Worm (Caenorhabditis elegans) whole organism, midembryonic: ENCODE results near the gene txt-8.

Experiments used
- T22C8.4 ChIP-seq: fragments of 200-800 bp; sonication (Bioruptor generic); IDR thresholded peaks from 2 replicates; pipeline ENCODE4 v1.3.6; 2022; ENCODE audit warnings: missing genetic modification characterization, missing compliant biosample characterization
- cog-1 ChIP-seq: sonication (generic microtip); optimal IDR thresholded peaks from 2 replicates; lab custom pipeline; 2016; ENCODE audit warnings: missing genetic modification characterization, missing compliant biosample characterization
- flt-1 ChIP-seq: fragments of 200-800 bp; sonication (Bioruptor generic); IDR thresholded peaks from 2 replicates; pipeline ENCODE4 v1.3.6; 2022; ENCODE audit warnings: missing genetic modification characterization, missing compliant biosample characterization
- klf-2 ChIP-seq: fragments of 200-800 bp; sonication (Bioruptor generic); conservative IDR thresholded peaks from 2 replicates; pipeline ENCODE4 v1.3.6; 2022; ENCODE audit warnings: missing genetic modification reagents, missing genetic modification characterization, missing compliant biosample characterization
- med-1 ChIP-seq: sonication (generic microtip); optimal IDR thresholded peaks from 2 replicates; lab custom pipeline; 2017; ENCODE audit warnings: missing genetic modification characterization, mild to moderate bottlenecking, missing compliant biosample characterization, antibody characterized with exemption, missing genetic modification reagents; ENCODE audit not compliant: insufficient read depth
- ref-1 ChIP-seq: fragments of 200-800 bp; sonication (Bioruptor generic); conservative IDR thresholded peaks from 2 replicates; pipeline ENCODE4 v1.3.6; 2022; ENCODE audit warnings: missing genetic modification reagents, missing genetic modification characterization, missing compliant biosample characterization
- tab-1 ChIP-seq: fragments of 200-800 bp; sonication (Bioruptor generic); IDR thresholded peaks from 2 replicates; pipeline ENCODE4 v1.3.6; 2022; ENCODE audit warnings: missing genetic modification characterization, missing compliant biosample characterization
- ztf-23 ChIP-seq: fragments of 200-800 bp; sonication (Bioruptor generic); IDR thresholded peaks from 2 replicates; pipeline ENCODE4 v1.3.6; 2022; ENCODE audit warnings: missing genetic modification reagents, missing genetic modification characterization, missing compliant biosample characterization
- ztf-29 ChIP-seq: fragments of 200-800 bp; sonication (Bioruptor generic); IDR thresholded peaks from 2 replicates; pipeline ENCODE4 v1.3.6; 2022; ENCODE audit warnings: missing genetic modification reagents, missing genetic modification characterization, missing compliant biosample characterization

- no peak for TF ChIP-seq flt-1 (GFP tag; lab: Robert Waterston, UW)
- TF ChIP-seq ztf-29 (GFP tag; lab: Robert Waterston, UW), result no peak
- no peak for TF ChIP-seq med-1 (GFP tag; lab: Kevin White, UChicago)
- no peak for TF ChIP-seq T22C8.4
- no peak for TF ChIP-seq cog-1 (tag; lab: Kevin White, UChicago)
- no peak for TF ChIP-seq ref-1 (GFP tag; lab: Robert Waterston, UW)
- TF ChIP-seq ztf-23 (GFP tag; lab: Robert Waterston, UW), result no peak
- TF ChIP-seq klf-2 (GFP tag; lab: Robert Waterston, UW), result no peak
- TF ChIP-seq tab-1 (GFP tag; lab: Robert Waterston, UW), result no peak
These were observed 45.8 kb upstream of the txt-8 start, which contains the start of gene C08E8.6 for ce11 chrV:18368322-18368721.
